Fruit fly (Drosophila melanogaster) whole organism, embryonic: ENCODE data around the gene Clbn.

Source experiments
- BEAF-32 ChIP-seq: fragments of 200-800 bp; sonication (Bioruptor generic); optimal IDR thresholded peaks from 3 replicates; lab custom pipeline; 2017; ENCODE audit warnings: missing biosample characterization, missing genetic modification characterization, mild to moderate bottlenecking, moderate library complexity, missing genetic modification reagents
- Bteb2 ChIP-seq: fragments of 200-800 bp; sonication (Bioruptor generic); optimal IDR thresholded peaks from 2 replicates; lab custom pipeline; 2016; ENCODE audit warnings: missing biosample characterization, missing genetic modification characterization
- CG10431 ChIP-seq: fragments of 200-800 bp; sonication (Bioruptor generic); optimal IDR thresholded peaks from 3 replicates; lab custom pipeline; 2018; ENCODE audit warnings: missing biosample characterization, mild to moderate bottlenecking, missing genetic modification characterization
- CG11085 ChIP-seq: fragments of 200-800 bp; sonication (Bioruptor generic); IDR thresholded peaks from 2 replicates; pipeline ENCODE4 v1.3.6; 2022; ENCODE audit warnings: missing biosample characterization, missing genetic modification characterization
- CG11247 ChIP-seq: fragments of 200-800 bp; sonication (Bioruptor generic); IDR thresholded peaks from 2 replicates; pipeline ENCODE4 v1.3.6; 2022; ENCODE audit warnings: missing biosample characterization, missing genetic modification characterization
- CG11695 ChIP-seq: fragments of 200-800 bp; sonication (Bioruptor generic); IDR thresholded peaks from 3 replicates; pipeline ENCODE4 v1.3.6; 2022; ENCODE audit warnings: missing biosample characterization, missing genetic modification characterization
- CG13287 ChIP-seq: fragments of 200-800 bp; sonication (Bioruptor generic); IDR thresholded peaks from 2 replicates; pipeline ENCODE4 v1.3.6; 2022; ENCODE audit warnings: missing biosample characterization, missing genetic modification characterization; ENCODE audit not compliant: partially characterized antibody
- CG13894 ChIP-seq: fragments of 200-800 bp; sonication (Bioruptor generic); optimal IDR thresholded peaks from 3 replicates; lab custom pipeline; 2018; ENCODE audit warnings: missing biosample characterization, mild to moderate bottlenecking, missing genetic modification characterization, moderate library complexity
- CG14441 ChIP-seq: fragments of 200-800 bp; sonication (Bioruptor generic); IDR thresholded peaks from 2 replicates; pipeline ENCODE4 v1.3.6; 2022; ENCODE audit warnings: missing biosample characterization, missing genetic modification characterization
- CG15479 ChIP-seq: fragments of 200-800 bp; sonication (Bioruptor generic); optimal IDR thresholded peaks from 3 replicates; lab custom pipeline; 2019; ENCODE audit warnings: missing biosample characterization, mild to moderate bottlenecking, missing genetic modification characterization, moderate library complexity
- CG2116 ChIP-seq: fragments of 200-800 bp; sonication (Bioruptor generic); optimal IDR thresholded peaks from 3 replicates; lab custom pipeline; 2018; ENCODE audit warnings: missing biosample characterization, mild to moderate bottlenecking, missing genetic modification characterization
- CG30020 ChIP-seq: fragments of 200-800 bp; optimal IDR thresholded peaks from 2 replicates; lab custom pipeline; 2019; ENCODE audit warnings: missing biosample characterization, mild to moderate bottlenecking, missing genetic modification characterization, moderate library complexity
- CG33213 ChIP-seq: fragments of 200-800 bp; sonication (Bioruptor generic); optimal IDR thresholded peaks from 3 replicates; lab custom pipeline; 2016; ENCODE audit warnings: missing biosample characterization, missing genetic modification characterization
- CG4617 ChIP-seq: fragments of 200-800 bp; sonication (Bioruptor generic); optimal IDR thresholded peaks from 3 replicates; lab custom pipeline; 2016; ENCODE audit warnings: missing biosample characterization, missing genetic modification characterization, borderline replicate concordance
- CG7963 ChIP-seq: fragments of 200-800 bp; sonication (Bioruptor generic); IDR thresholded peaks from 3 replicates; pipeline ENCODE4 v1.3.6; 2022; ENCODE audit warnings: missing biosample characterization, missing genetic modification characterization; ENCODE audit not compliant: partially characterized antibody
- CTCF ChIP-seq: fragments of 200-800 bp; sonication (Bioruptor generic); optimal IDR thresholded peaks from 2 replicates; lab custom pipeline; 2017; ENCODE audit warnings: missing biosample characterization, mild to moderate bottlenecking, missing genetic modification characterization, moderate library complexity
- Dek ChIP-seq: fragments of 200-800 bp; sonication (Bioruptor generic); optimal IDR thresholded peaks from 3 replicates; lab custom pipeline; 2019; ENCODE audit warnings: missing biosample characterization, mild to moderate bottlenecking, missing genetic modification characterization, moderate library complexity
- Dp ChIP-seq: fragments of 200-800 bp; sonication (Bioruptor generic); optimal IDR thresholded peaks from 2 replicates; lab custom pipeline; 2018; ENCODE audit warnings: missing biosample characterization, mild to moderate bottlenecking, missing genetic modification characterization, moderate library complexity
- Ets65A ChIP-seq: fragments of 200-800 bp; sonication (Bioruptor generic); peaks from one replicate; lab custom pipeline; 2016; ENCODE audit warnings: missing biosample characterization, missing genetic modification characterization
- HmgD ChIP-seq: fragments of 200-800 bp; sonication (Bioruptor generic); optimal IDR thresholded peaks from 3 replicates; lab custom pipeline; 2016; ENCODE audit warnings: missing biosample characterization, missing genetic modification characterization
- HmgZ ChIP-seq: fragments of 200-800 bp; sonication (Bioruptor generic); optimal IDR thresholded peaks from 2 replicates; lab custom pipeline; 2018; ENCODE audit warnings: missing biosample characterization, mild to moderate bottlenecking, missing genetic modification characterization
- Hr39 ChIP-seq: fragments of >200 bp; optimal IDR thresholded peaks from 2 replicates; lab custom pipeline; 2017
- Hsf ChIP-seq: fragments of 200-800 bp; sonication (Bioruptor generic); optimal IDR thresholded peaks from 3 replicates; lab custom pipeline; 2016; ENCODE audit warnings: missing biosample characterization, missing genetic modification characterization
- Jarid2 ChIP-seq: fragments of 200-800 bp; sonication (Bioruptor generic); optimal IDR thresholded peaks from 3 replicates; lab custom pipeline; 2017; ENCODE audit warnings: mild to moderate bottlenecking, missing biosample characterization, missing genetic modification reagents, missing genetic modification characterization
- Lhr ChIP-seq: fragments of 200-800 bp; sonication (Bioruptor generic); optimal IDR thresholded peaks from 3 replicates; lab custom pipeline; 2017; ENCODE audit warnings: mild to moderate bottlenecking, missing biosample characterization, missing genetic modification reagents, missing genetic modification characterization
- NC2α ChIP-seq: fragments of 200-800 bp; sonication (Bioruptor generic); optimal IDR thresholded peaks from 2 replicates; lab custom pipeline; 2016; ENCODE audit warnings: missing biosample characterization, missing genetic modification characterization
- Nf-YC ChIP-seq: fragments of 200-800 bp; optimal IDR thresholded peaks from 3 replicates; lab custom pipeline; 2019; ENCODE audit warnings: missing biosample characterization, mild to moderate bottlenecking, missing genetic modification characterization, moderate library complexity
- Sin3A ChIP-seq: fragments of >200 bp; optimal IDR thresholded peaks from 2 replicates; lab custom pipeline; 2018
- Sry-δ ChIP-seq: fragments of 200-800 bp; sonication (Bioruptor generic); optimal IDR thresholded peaks from 2 replicates; lab custom pipeline; 2016; ENCODE audit warnings: missing biosample characterization, missing genetic modification characterization
- Taf1 ChIP-seq: fragments of 200-800 bp; sonication (Bioruptor generic); IDR thresholded peaks from 2 replicates; pipeline ENCODE4 v1.3.6; 2022; ENCODE audit warnings: missing biosample characterization, missing genetic modification characterization
- Tbp ChIP-seq: fragments of >200 bp; optimal IDR thresholded peaks from 2 replicates; lab custom pipeline; 2018; ENCODE audit warnings: missing biosample characterization, missing genetic modification characterization
- ap ChIP-seq: fragments of 200-800 bp; sonication (Bioruptor generic); IDR thresholded peaks from 2 replicates; pipeline ENCODE4 v1.3.6; 2022; ENCODE audit warnings: missing biosample characterization, missing genetic modification characterization
- ara ChIP-seq: fragments of 200-800 bp; sonication (Bioruptor generic); IDR thresholded peaks from 2 replicates; pipeline ENCODE4 v1.3.6; 2022; ENCODE audit warnings: missing biosample characterization, missing genetic modification characterization
- br ChIP-seq: fragments of >200 bp; optimal IDR thresholded peaks from 2 replicates; lab custom pipeline; 2017
- btn ChIP-seq: fragments of 200-800 bp; sonication (Bioruptor generic); optimal IDR thresholded peaks from 2 replicates; lab custom pipeline; 2016; ENCODE audit warnings: missing biosample characterization, missing genetic modification characterization
- cas ChIP-seq: fragments of 200-800 bp; sonication (Bioruptor generic); IDR thresholded peaks from 2 replicates; pipeline ENCODE4 v1.3.6; 2022; ENCODE audit warnings: missing biosample characterization, missing genetic modification characterization
- cg ChIP-seq: fragments of 200-800 bp; sonication (Bioruptor generic); optimal IDR thresholded peaks from 3 replicates; lab custom pipeline; 2019; ENCODE audit warnings: missing biosample characterization, mild to moderate bottlenecking, missing genetic modification characterization, moderate library complexity
- ci ChIP-seq: fragments of 200-800 bp; sonication (Bioruptor generic); IDR thresholded peaks from 3 replicates; pipeline ENCODE4 v1.3.6; 2022; ENCODE audit warnings: missing biosample characterization, missing genetic modification characterization
- dan ChIP-seq: fragments of 200-800 bp; sonication (Bioruptor generic); IDR thresholded peaks from 2 replicates; pipeline ENCODE4 v1.3.6; 2022; ENCODE audit warnings: missing biosample characterization, missing genetic modification characterization
- dimm ChIP-seq: fragments of 200-800 bp; sonication (Bioruptor generic); IDR thresholded peaks from 2 replicates; pipeline ENCODE4 v1.3.6; 2022; ENCODE audit warnings: missing biosample characterization, missing genetic modification characterization
- disco-r ChIP-seq: fragments of 200-800 bp; sonication (Bioruptor generic); optimal IDR thresholded peaks from 2 replicates; lab custom pipeline; 2016; ENCODE audit warnings: missing biosample characterization, missing genetic modification characterization
- dmrt11E ChIP-seq: fragments of 200-800 bp; sonication (Bioruptor generic); optimal IDR thresholded peaks from 3 replicates; lab custom pipeline; 2018; ENCODE audit warnings: missing biosample characterization, mild to moderate bottlenecking, missing genetic modification characterization, moderate library complexity
- ftz-f1 ChIP-seq: fragments of 200-800 bp; sonication (Bioruptor generic); optimal IDR thresholded peaks from 2 replicates; lab custom pipeline; 2016; ENCODE audit warnings: missing biosample characterization, missing genetic modification characterization
- gfzf ChIP-seq: fragments of 200-800 bp; sonication (Bioruptor generic); optimal IDR thresholded peaks from 2 replicates; lab custom pipeline; 2016; ENCODE audit warnings: missing biosample characterization, mild to moderate bottlenecking, missing genetic modification characterization, moderate library complexity
- gsb ChIP-seq: fragments of 200-800 bp; sonication (Bioruptor generic); IDR thresholded peaks from 2 replicates; pipeline ENCODE4 v1.3.6; 2022; ENCODE audit warnings: missing biosample characterization, missing genetic modification characterization
- klu ChIP-seq: fragments of 200-800 bp; sonication (Bioruptor generic); IDR thresholded peaks from 2 replicates; pipeline ENCODE4 v1.3.6; 2022; ENCODE audit warnings: missing biosample characterization, missing genetic modification characterization
- knrl ChIP-seq: fragments of 200-800 bp; sonication (Bioruptor generic); IDR thresholded peaks from 3 replicates; pipeline ENCODE4 v1.3.6; 2022; ENCODE audit warnings: missing biosample characterization, missing genetic modification characterization; ENCODE audit not compliant: partially characterized antibody
- stwl ChIP-seq: fragments of 200-800 bp; sonication (Bioruptor generic); optimal IDR thresholded peaks from 3 replicates; lab custom pipeline; 2018; ENCODE audit warnings: missing biosample characterization, mild to moderate bottlenecking, missing genetic modification characterization, moderate library complexity
- trem ChIP-seq: fragments of 200-800 bp; optimal IDR thresholded peaks from 3 replicates; lab custom pipeline; 2019; ENCODE audit warnings: missing biosample characterization, mild to moderate bottlenecking, missing genetic modification characterization, moderate library complexity
- zen2 ChIP-seq: fragments of 200-800 bp; sonication (Bioruptor generic); IDR thresholded peaks from 3 replicates; pipeline ENCODE4 v1.3.6; 2022; ENCODE audit warnings: missing biosample characterization, missing genetic modification characterization; ENCODE audit not compliant: partially characterized antibody

Clbn gene

DNA sequence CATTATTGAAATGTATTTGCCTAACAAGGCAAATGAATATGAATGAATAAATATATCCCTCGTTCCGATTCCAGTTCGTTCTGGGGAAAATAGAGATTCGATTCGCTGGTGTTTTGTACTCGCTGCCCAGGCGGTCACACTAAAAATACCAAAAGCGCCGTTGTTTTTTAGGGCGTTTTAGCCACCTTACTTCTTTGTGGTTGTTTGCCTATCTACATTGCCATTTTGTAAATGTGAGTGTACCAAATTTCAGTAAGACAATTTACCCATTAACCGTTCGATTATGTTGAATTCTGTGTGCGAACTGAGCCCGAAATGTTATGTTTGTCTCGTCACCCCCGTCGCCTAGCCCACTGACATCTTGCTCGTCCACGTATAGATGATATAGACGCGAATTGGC is 29.8 kb upstream of the Clbn start, which contains the start of the genes CG33095 and CG33096 (continued):
- TF ChIP-seq klu (GFP tag; lab: Robert Waterston, UW) = no peak
- peak; percentile 35 for TF ChIP-seq trem (tag; lab: Kevin White, UChicago)
- peak; percentile 21 for TF ChIP-seq Jarid2 (GFP tag; lab: Kevin White, UChicago)
- peak; percentile 84 for TF ChIP-seq CG4617 (GFP tag; lab: Kevin White, UChicago)
- no peak for TF ChIP-seq Tbp (GFP tag; lab: Kevin White, UChicago)
- TF ChIP-seq BEAF-32 (GFP tag; lab: Kevin White, UChicago) = peak; percentile 31
- peak; percentile 9 for TF ChIP-seq Sin3A (lab: Kevin White, UChicago)
- TF ChIP-seq Sry-δ (GFP tag; lab: Kevin White, UChicago) = peak; percentile 38
- peak; percentile 68 for TF ChIP-seq HmgZ (tag; lab: Kevin White, UChicago)
- no peak for TF ChIP-seq CG14441 (GFP tag; lab: Robert Waterston, UW)
- TF ChIP-seq knrl = 0 out of 3 replicates have a peak, but pooled peaks have one; percentile 10
- no peak for TF ChIP-seq Dek
- peak; percentile 52 for TF ChIP-seq Lhr (GFP tag; lab: Kevin White, UChicago)
- peak; percentile 86 for TF ChIP-seq Ets65A
- TF ChIP-seq HmgD (GFP tag; lab: Kevin White, UChicago) = peak; percentile 7
- peak; percentile 27 for TF ChIP-seq Dp (GFP tag; lab: Kevin White, UChicago)
- TF ChIP-seq CG13287 (GFP tag; lab: Robert Waterston, UW) = peak; percentile 28; the same call in 1 of the 2 replicates
- TF ChIP-seq CG33213 (GFP tag; lab: Kevin White, UChicago) = peak; percentile 76
- no peak for TF ChIP-seq NC2α (GFP tag; lab: Kevin White, UChicago)
- TF ChIP-seq dan (GFP tag; lab: Robert Waterston, UW) = no peak
- TF ChIP-seq CG11247 (GFP tag; lab: Robert Waterston, UW) = no peak
- peak; percentile 83 for TF ChIP-seq CG30020 (tag; lab: Kevin White, UChicago)
- 0 out of 3 replicates have a peak, but pooled peaks have one; percentile 10 for TF ChIP-seq CG11695 (GFP tag; lab: Robert Waterston, UW)
- TF ChIP-seq gsb (GFP tag; lab: Robert Waterston, UW) = no peak
- no peak for TF ChIP-seq zen2
- TF ChIP-seq cg = peak; percentile 71
- no peak for TF ChIP-seq CG11085 (GFP tag; lab: Robert Waterston, UW)
- TF ChIP-seq gfzf (GFP tag; lab: Kevin White, UChicago) = peak; percentile 96
- no peak for TF ChIP-seq ara (GFP tag; lab: Robert Waterston, UW)
- TF ChIP-seq stwl (tag; lab: Kevin White, UChicago) = peak; percentile 84
- peak; percentile 8 for TF ChIP-seq CG2116 (GFP tag; lab: Kevin White, UChicago)
- TF ChIP-seq, all 482 proteins: peak for 42

DNA sequence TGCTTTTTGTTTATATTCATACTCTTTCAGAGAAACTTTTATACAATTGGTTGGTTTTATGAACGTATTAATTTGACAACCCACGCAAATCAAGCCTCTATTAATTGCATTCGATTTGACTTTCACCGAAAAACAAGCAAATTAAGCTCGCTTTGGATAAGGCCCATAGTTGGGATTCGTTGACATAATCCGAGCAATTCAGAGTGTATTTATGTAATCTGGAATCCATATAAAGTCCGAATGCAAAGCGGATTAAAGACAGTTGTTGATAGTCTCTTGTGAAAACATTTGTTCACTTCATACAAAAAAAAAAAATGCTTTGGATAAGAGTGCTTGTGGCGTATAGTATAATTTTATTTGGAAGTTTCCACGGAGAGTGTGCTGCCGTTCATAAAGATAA is 25.0 kb upstream of the Clbn start, which contains the start of gene CG45095:
TSS of gene CG45095 (plus strand) at position 301 of the 400 bp plus-strand sequence.
- no peak for TF ChIP-seq CG7963 (GFP tag; lab: Robert Waterston, UW)
- no peak for TF ChIP-seq CG13894
- TF ChIP-seq Taf1 = no peak
- no peak for TF ChIP-seq ap (GFP tag; lab: Robert Waterston, UW)
- TF ChIP-seq Hr39 (lab: Kevin White, UChicago) = no peak
- TF ChIP-seq ci (GFP tag; lab: Robert Waterston, UW) = no peak
- no peak for TF ChIP-seq br (lab: Kevin White, UChicago)
- no peak for TF ChIP-seq Bteb2 (GFP tag; lab: Kevin White, UChicago)
- TF ChIP-seq CG10431 (GFP tag; lab: Kevin White, UChicago) = no peak
- TF ChIP-seq btn (GFP tag; lab: Kevin White, UChicago) = no peak
- no peak for TF ChIP-seq disco-r
- TF ChIP-seq dmrt11E (tag; lab: Kevin White, UChicago) = no peak
- TF ChIP-seq Hsf (GFP tag; lab: Kevin White, UChicago) = no peak
- TF ChIP-seq ftz-f1 (GFP tag; lab: Kevin White, UChicago) = no peak
- no peak for TF ChIP-seq CG15479 (GFP tag; lab: Kevin White, UChicago)
- no peak for TF ChIP-seq Nf-YC (tag; lab: Kevin White, UChicago)
- no peak for TF ChIP-seq CTCF (GFP tag; lab: Kevin White, UChicago)
- TF ChIP-seq cas (GFP tag; lab: Robert Waterston, UW) = no peak
- TF ChIP-seq dimm (GFP tag; lab: Robert Waterston, UW) = no peak
